Worm (Caenorhabditis elegans): ENCODE results near the gene daf-22.

The daf-22 gene

ce11 chrII:12465557-12465956 is 40.1 kb upstream of the daf-22 start, which contains the start of gene sre-37:
Gene sre-37 (plus strand): TSS chrII:12465857.
- TF ChIP-seq nfya-1 (tag; optimal IDR thresholded peaks at IDR 0.05; ENCODE audit: insufficient read depth), result no peak

ce11 chrII:12462244-12462643 is 36.8 kb upstream of the daf-22 start, which contains the start of gene F15A4.2:
Gene F15A4.2 (plus strand): TSS chrII:12462544.
- TF ChIP-seq nhr-77 (tag; optimal IDR thresholded peaks at IDR 0.05), result no peak

DNA sequence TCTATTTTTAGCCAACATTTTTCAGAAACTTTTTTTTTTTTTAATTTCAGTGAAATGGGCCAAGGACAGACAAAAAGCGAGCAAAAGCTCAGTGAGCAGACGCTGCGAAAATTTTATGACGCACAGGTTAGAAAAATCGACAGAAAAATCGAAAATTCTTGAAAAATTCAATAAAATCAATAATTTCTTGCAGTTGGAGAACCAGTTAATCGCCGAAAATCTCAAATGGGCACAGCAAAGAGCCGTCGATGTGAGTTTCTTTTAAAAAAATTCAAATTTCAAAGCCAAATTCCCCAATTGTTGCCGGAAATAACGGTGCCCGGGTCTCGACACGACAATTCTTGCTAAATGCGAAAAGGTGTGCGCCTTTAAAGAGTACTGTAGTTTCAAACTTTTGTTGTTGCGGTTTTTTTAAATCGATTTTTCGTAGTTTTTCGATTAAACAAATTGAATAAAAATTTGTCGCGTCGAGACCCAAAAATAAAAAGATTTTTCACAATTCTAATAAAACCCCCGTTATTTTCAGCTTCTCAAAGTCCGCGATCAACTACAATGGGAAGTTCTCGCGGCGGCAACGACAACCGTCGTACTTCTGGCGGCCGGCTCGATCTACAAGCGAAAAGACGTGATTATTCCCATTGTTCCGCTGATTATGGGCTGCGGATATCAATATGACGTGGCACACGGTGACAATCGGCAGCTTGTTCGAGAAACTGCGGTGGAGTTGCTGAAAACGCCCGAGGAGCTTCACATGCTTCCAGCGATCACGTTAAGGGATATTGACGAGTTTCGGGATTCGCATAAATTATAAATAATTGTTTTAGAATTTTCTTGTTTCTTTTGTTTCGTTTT is 35.3 kb upstream of the daf-22 start, which contains the start of gene tag-280:
Gene tag-280, plus strand, starts transcription at position 51 of the 852 bp plus-strand sequence.
- no peak for TF ChIP-seq fos-1 (tag; optimal IDR thresholded peaks at IDR 0.05)
- TF ChIP-seq nhr-76 (tag; optimal IDR thresholded peaks at IDR 0.05), result no peak

DNA sequence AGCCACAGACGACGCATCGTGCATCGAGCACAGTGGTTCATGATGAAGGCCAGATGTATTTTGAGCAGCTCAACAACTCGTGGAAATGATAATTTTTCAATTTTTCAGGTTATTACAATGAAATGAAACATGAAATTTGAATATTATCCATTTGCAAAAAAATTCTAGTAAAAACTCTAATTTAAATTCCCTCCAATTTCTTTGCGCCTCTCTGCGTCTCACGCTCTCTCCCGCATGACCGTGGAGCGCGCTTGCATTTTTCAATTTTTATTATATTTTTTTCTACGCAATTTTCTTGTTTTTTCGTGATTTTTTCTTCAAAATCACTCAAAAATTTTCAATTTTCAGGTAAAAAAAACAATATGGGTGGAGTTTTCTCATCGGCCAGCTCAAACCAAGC is 33.9 kb upstream of the daf-22 start, which contains the start of gene tag-281:
Gene tag-281, plus strand, starts transcription at position 340 of the 400 bp plus-strand sequence.
- no peak for TF ChIP-seq ceh-16 (tag; optimal IDR thresholded peaks at IDR 0.05)
- TF ChIP-seq hmg-11 (tag; optimal IDR thresholded peaks at IDR 0.05), result peak; percentile 22
- peak; percentile 52 for TF ChIP-seq jun-1 (tag; optimal IDR thresholded peaks at IDR 0.05)
- TF ChIP-seq unc-39 (tag; optimal IDR thresholded peaks at IDR 0.05), result no peak
- peak; percentile 72 for TF ChIP-seq R02D3.7 (tag; optimal IDR thresholded peaks at IDR 0.05)
- peak; percentile 87 for TF ChIP-seq pha-4 (tag; optimal IDR thresholded peaks at IDR 0.05)
- peak; percentile 52 for TF ChIP-seq egl-5 (tag; optimal IDR thresholded peaks at IDR 0.05)
- peak; percentile 52 for TF ChIP-seq skn-1 (tag; optimal IDR thresholded peaks at IDR 0.05)
- no peak for TF ChIP-seq nhr-25 (tag; optimal IDR thresholded peaks at IDR 0.05)
- TF ChIP-seq fkh-2 (tag; optimal IDR thresholded peaks at IDR 0.05), result no peak
- no peak for TF ChIP-seq mml-1 (tag; optimal IDR thresholded peaks at IDR 0.05)
- no peak for TF ChIP-seq nhr-67 (tag; optimal IDR thresholded peaks at IDR 0.05)
- TF ChIP-seq tbx-2 (tag; optimal IDR thresholded peaks at IDR 0.05), result peak; percentile 6
- TF ChIP-seq lin-15B (tag; optimal IDR thresholded peaks at IDR 0.05), result peak; percentile 92
- TF ChIP-seq pqm-1 (tag; optimal IDR thresholded peaks at IDR 0.05), result peak; percentile 53
- TF ChIP-seq lin-39 (tag; optimal IDR thresholded peaks at IDR 0.05), result peak; percentile 49
- no peak for TF ChIP-seq ZK546.5 (tag; optimal IDR thresholded peaks at IDR 0.05)
- no peak for TF ChIP-seq nhr-43 (tag; optimal IDR thresholded peaks at IDR 0.05; ENCODE audit: poor library complexity, severe bottlenecking)
- peak; percentile 44 for TF ChIP-seq ceh-82 (tag; optimal IDR thresholded peaks at IDR 0.05)
- no peak for TF ChIP-seq elt-3 (tag; optimal IDR thresholded peaks at IDR 0.05)
- TF ChIP-seq fkh-10 (GFP tag; optimal IDR thresholded peaks at IDR 0.05), result peak; percentile 33
- TF ChIP-seq lsy-12 (tag; optimal IDR thresholded peaks at IDR 0.05), result no peak
- peak; percentile 52 for TF ChIP-seq ceh-28 (tag; optimal IDR thresholded peaks at IDR 0.05)
- peak; percentile 69 for TF ChIP-seq snpc-4 (tag; optimal IDR thresholded peaks at IDR 0.05)
- TF ChIP-seq nfya-1 (tag; optimal IDR thresholded peaks at IDR 0.05; ENCODE audit: insufficient read depth), result peak; percentile 90
- peak; percentile 91 for TF ChIP-seq nhr-23 (tag; optimal IDR thresholded peaks at IDR 0.05)
- TF ChIP-seq nhr-12 (tag; optimal IDR thresholded peaks at IDR 0.05), result no peak
- TF ChIP-seq nhr-76 (tag; optimal IDR thresholded peaks at IDR 0.05), result no peak

ce11 chrII:12457275-12457674 is 31.8 kb upstream of the daf-22 start, which contains the start of gene sre-38:
Gene sre-38 (plus strand): TSS chrII:12457575.
- no peak for TF ChIP-seq fkh-2 (tag; optimal IDR thresholded peaks at IDR 0.05)
- TF ChIP-seq hmg-11 (tag; optimal IDR thresholded peaks at IDR 0.05), result no peak
- no peak for TF ChIP-seq ceh-9 (tag; optimal IDR thresholded peaks at IDR 0.05)
- no peak for TF ChIP-seq ZK546.5 (tag; optimal IDR thresholded peaks at IDR 0.05)
- TF ChIP-seq mml-1 (tag; optimal IDR thresholded peaks at IDR 0.05), result no peak
- no peak for TF ChIP-seq nhr-28 (tag; optimal IDR thresholded peaks at IDR 0.05)
- TF ChIP-seq ceh-16 (tag; optimal IDR thresholded peaks at IDR 0.05), result no peak
- TF ChIP-seq fos-1 (tag; optimal IDR thresholded peaks at IDR 0.05), result no peak
- TF ChIP-seq snpc-4 (tag; optimal IDR thresholded peaks at IDR 0.05), result no peak
- TF ChIP-seq fkh-10 (GFP tag; optimal IDR thresholded peaks at IDR 0.05), result no peak
- no peak for TF ChIP-seq jun-1 (tag; optimal IDR thresholded peaks at IDR 0.05)
- TF ChIP-seq nhr-25 (tag; optimal IDR thresholded peaks at IDR 0.05), result no peak
